Worm (Caenorhabditis elegans): ENCODE results near the gene ZC443.7.

Gene ZC443.7

ce11 chrV:12819792-12820453 lies 13.6 kb downstream of the ZC443.7 start, which contains the start of the genes ZC443.4 and ugt-18:
Gene ZC443.4, minus strand, starts transcription at chrV:12819886.
Gene ugt-18, plus strand, starts transcription at chrV:12820260.
- TF ChIP-seq W03F9.2 (tag; optimal IDR thresholded peaks at IDR 0.05) (no peak), him-1 (tag; optimal IDR thresholded peaks at IDR 0.05) (no peak), dao-5 (tag; optimal IDR thresholded peaks at IDR 0.05) (no peak)

- TF ChIP-seq him-1 (tag; optimal IDR thresholded peaks at IDR 0.05): no peak
- TF ChIP-seq dao-5 (tag; optimal IDR thresholded peaks at IDR 0.05): no peak
- no peak for TF ChIP-seq W03F9.2 (tag; optimal IDR thresholded peaks at IDR 0.05)
Measured at ce11 chrV:12822065-12822464, 15.8 kb downstream of the ZC443.7 start.

ce11 chrV:12824777-12825176 lies 18.5 kb downstream of the ZC443.7 start, which contains the start of gene ugt-16:
Gene ugt-16, plus strand, starts transcription at chrV:12825024.
- TF ChIP-seq dao-5 (tag; optimal IDR thresholded peaks at IDR 0.05) (no peak), him-1 (tag; optimal IDR thresholded peaks at IDR 0.05) (no peak), W03F9.2 (tag; optimal IDR thresholded peaks at IDR 0.05) (no peak)

ce11 chrV:12827219-12827618 lies 20.9 kb downstream of the ZC443.7 start, which contains the start of gene ugt-15:
Gene ugt-15, plus strand, starts transcription at chrV:12827519.
- TF ChIP-seq W03F9.2 (tag; optimal IDR thresholded peaks at IDR 0.05) (no peak), dao-5 (tag; optimal IDR thresholded peaks at IDR 0.05) (no peak), him-1 (tag; optimal IDR thresholded peaks at IDR 0.05) (no peak)

ce11 chrV:12835388-12835787 lies 29.1 kb downstream of the ZC443.7 start, which contains the start of gene C44H9.4:
Gene C44H9.4, plus strand, starts transcription at chrV:12835688.
- no peak for TF ChIP-seq W03F9.2 (tag; optimal IDR thresholded peaks at IDR 0.05)
- TF ChIP-seq him-1 (tag; optimal IDR thresholded peaks at IDR 0.05): no peak
- TF ChIP-seq dao-5 (tag; optimal IDR thresholded peaks at IDR 0.05): no peak

- TF ChIP-seq dao-5 (tag; optimal IDR thresholded peaks at IDR 0.05): no peak
- TF ChIP-seq him-1 (tag; optimal IDR thresholded peaks at IDR 0.05): no peak
- TF ChIP-seq W03F9.2 (tag; optimal IDR thresholded peaks at IDR 0.05): no peak
Measured at ce11 chrV:12844748-12845147, 38.5 kb downstream of the ZC443.7 start.

ce11 chrV:12845247-12845646 lies 39.0 kb downstream of the ZC443.7 start, which contains the start of gene C44H9.6:
Gene C44H9.6, minus strand, starts transcription at chrV:12845347.
- no peak for TF ChIP-seq him-1 (tag; optimal IDR thresholded peaks at IDR 0.05)
- TF ChIP-seq W03F9.2 (tag; optimal IDR thresholded peaks at IDR 0.05): no peak
- no peak for TF ChIP-seq dao-5 (tag; optimal IDR thresholded peaks at IDR 0.05)

- TF ChIP-seq him-1 (tag; optimal IDR thresholded peaks at IDR 0.05) (no peak), dao-5 (tag; optimal IDR thresholded peaks at IDR 0.05) (no peak), W03F9.2 (tag; optimal IDR thresholded peaks at IDR 0.05) (no peak)
Measured at ce11 chrV:12849736-12850135, 43.4 kb downstream of the ZC443.7 start, which contains the start of gene C44H9.5. Gene C44H9.5, minus strand, starts transcription at chrV:12849864.

- no peak for TF ChIP-seq W03F9.2 (tag; optimal IDR thresholded peaks at IDR 0.05)
- TF ChIP-seq him-1 (tag; optimal IDR thresholded peaks at IDR 0.05): no peak
- no peak for TF ChIP-seq dao-5 (tag; optimal IDR thresholded peaks at IDR 0.05)
Measured at ce11 chrV:12852355-12852754, 46.1 kb downstream of the ZC443.7 start.

ce11 chrV:12854766-12855165 lies 48.5 kb downstream of the ZC443.7 start, which contains the start of gene C44H9.7:
Gene C44H9.7, minus strand, starts transcription at chrV:12854866.
- TF ChIP-seq him-1 (tag; optimal IDR thresholded peaks at IDR 0.05) (no peak), W03F9.2 (tag; optimal IDR thresholded peaks at IDR 0.05) (no peak), dao-5 (tag; optimal IDR thresholded peaks at IDR 0.05) (no peak)
